Worm (Caenorhabditis elegans) whole organism, late embryonic: Measurements from ENCODE around the gene Y82E9BR.5.

ENCODE experiments used
- K09A11.1 ChIP-seq: sonication (generic microtip); optimal IDR thresholded peaks from 2 replicates; lab custom pipeline; 2017; ENCODE audit warnings: antibody characterized with exemption, mild to moderate bottlenecking, missing genetic modification characterization, missing compliant biosample characterization; ENCODE audit not compliant: insufficient read depth
- ama-1 ChIP-seq: fragments of 150-350 bp; optimal IDR thresholded peaks from 2 replicates; lab custom pipeline; 2014
- ceh-24 ChIP-seq: sonication (generic microtip); optimal IDR thresholded peaks from 2 replicates; lab custom pipeline; 2016; ENCODE audit warnings: mild to moderate bottlenecking, missing genetic modification characterization, missing compliant biosample characterization
- dve-1 ChIP-seq: sonication (generic microtip); optimal IDR thresholded peaks from 2 replicates; lab custom pipeline; 2017; ENCODE audit warnings: antibody characterized with exemption, mild to moderate bottlenecking, missing genetic modification characterization, missing compliant biosample characterization
- elt-2 ChIP-seq: sonication (generic microtip); optimal IDR thresholded peaks from 2 replicates; lab custom pipeline; 2016; ENCODE audit warnings: missing genetic modification reagents, missing genetic modification characterization, missing compliant biosample characterization
- ets-4 ChIP-seq: sonication (generic microtip); optimal IDR thresholded peaks from 2 replicates; lab custom pipeline; 2016; ENCODE audit warnings: missing genetic modification characterization, missing compliant biosample characterization
- lin-11 ChIP-seq: fragments of 200-800 bp; sonication (Bioruptor generic); optimal IDR thresholded peaks from 2 replicates; lab custom pipeline; 2018; ENCODE audit warnings: mild to moderate bottlenecking, missing genetic modification characterization, missing compliant biosample characterization
- syd-9 ChIP-seq: sonication (generic microtip); optimal IDR thresholded peaks from 2 replicates; lab custom pipeline; 2016; ENCODE audit warnings: mild to moderate bottlenecking, missing genetic modification characterization, moderate library complexity, missing compliant biosample characterization

- no peak for TF ChIP-seq syd-9 (tag; lab: Kevin White, UChicago)
- no peak for TF ChIP-seq lin-11 (tag; lab: Kevin White, UChicago)
- TF ChIP-seq ceh-24 (tag; lab: Kevin White, UChicago), result no peak
- no peak for TF ChIP-seq ama-1
- no peak for TF ChIP-seq ets-4 (tag; lab: Kevin White, UChicago)
- no peak for TF ChIP-seq K09A11.1 (tag; lab: Kevin White, UChicago)
- TF ChIP-seq elt-2 (tag; lab: Kevin White, UChicago), result no peak
- no peak for TF ChIP-seq dve-1 (tag; lab: Kevin White, UChicago)
Measured at ce11 chrIII:1347003-1347402, 37.2 kb upstream of the Y82E9BR.5 start.
